Worm (Caenorhabditis elegans): Measurements from ENCODE around the gene C06H5.11.

C06H5.11 gene

DNA sequence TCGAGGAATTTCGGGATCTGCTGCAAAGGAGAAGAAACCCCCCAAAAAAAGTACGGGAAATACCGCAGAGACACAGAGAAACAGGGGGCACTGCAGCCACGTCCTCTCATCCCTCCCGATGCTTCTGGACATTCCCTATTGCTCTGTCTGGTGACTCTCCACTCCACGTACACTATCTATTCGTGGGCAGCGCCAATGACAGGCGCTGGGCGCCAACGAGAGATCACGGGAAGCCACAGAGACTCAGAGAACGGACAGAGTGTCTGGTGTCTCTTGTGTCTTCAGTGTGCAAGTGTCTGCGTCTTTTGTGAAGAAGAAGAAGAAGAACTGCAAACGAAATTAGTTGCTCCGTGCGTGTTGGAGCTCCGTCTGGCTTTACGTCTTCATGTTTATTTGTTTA, 36.0 kb downstream of the C06H5.11 start (continued):
- peak; percentile 42 for TF ChIP-seq lin-54 (GFP tag; optimal IDR thresholded peaks at IDR 0.05)
- TF ChIP-seq ztf-22 (GFP tag; optimal IDR thresholded peaks at IDR 0.05) = no peak
- TF ChIP-seq snpc-4 (GFP tag; optimal IDR thresholded peaks at IDR 0.05) = peak; percentile 23
- peak in 2 of 4 experiments; percentile 77 to 82 for TF ChIP-seq snpc-4 (tag; optimal IDR thresholded peaks at IDR 0.05)
- TF ChIP-seq ceh-91 (GFP tag; IDR thresholded peaks at IDR 0.05) = no peak
- no peak for TF ChIP-seq bed-2 (GFP tag; IDR thresholded peaks at IDR 0.05)
- no peak for TF ChIP-seq athp-1 (tag; optimal IDR thresholded peaks at IDR 0.05)
- peak; percentile 96 to 97 for TF ChIP-seq let-607 (tag; optimal IDR thresholded peaks at IDR 0.05)
- TF ChIP-seq ztf-26 (tag; optimal IDR thresholded peaks at IDR 0.05) = peak; percentile 60
- TF ChIP-seq Y79H2A.3 (GFP tag; conservative IDR thresholded peaks at IDR 0.05) = no peak
- TF ChIP-seq Y56A3A.18 (GFP tag; IDR thresholded peaks at IDR 0.05) = peak; percentile 66; the same call in 1 of the 2 replicates
- no peak for TF ChIP-seq F37B4.10 (GFP tag; IDR thresholded peaks at IDR 0.05)
- TF ChIP-seq Y53G8AR.9 (GFP tag; conservative IDR thresholded peaks at IDR 0.05) = peak; percentile 60; the same call in 1 of the 2 replicates
- no peak for TF ChIP-seq aptf-3 (GFP tag; IDR thresholded peaks at IDR 0.05)
- no peak for TF ChIP-seq snpc-1.1 (tag; optimal IDR thresholded peaks at IDR 0.05; ENCODE audit: insufficient read depth)
- no peak for TF ChIP-seq lsl-1 (GFP tag; optimal IDR thresholded peaks at IDR 0.05)
- TF ChIP-seq madf-10 (tag; optimal IDR thresholded peaks at IDR 0.05) = peak; percentile 70
- no peak for TF ChIP-seq Y67H2A.10 (GFP tag; conservative IDR thresholded peaks at IDR 0.05)
- TF ChIP-seq gei-17 (GFP tag; optimal IDR thresholded peaks at IDR 0.05) = no peak
- TF ChIP-seq C17E4.6 (GFP tag; IDR thresholded peaks at IDR 0.05) = no peak
- TF ChIP-seq xnd-1 (tag; optimal IDR thresholded peaks at IDR 0.05) = no peak
- TF ChIP-seq nhr-120 (GFP tag; IDR thresholded peaks at IDR 0.05) = no peak
- no peak for TF ChIP-seq F10E7.11 (tag; optimal IDR thresholded peaks at IDR 0.05)
- peak; percentile 63 for TF ChIP-seq somi-1 (GFP tag; optimal IDR thresholded peaks at IDR 0.05)
- no peak for TF ChIP-seq lag-1 (GFP tag; IDR thresholded peaks at IDR 0.05)
- TF ChIP-seq lin-35 (GFP tag; optimal IDR thresholded peaks at IDR 0.05) = peak in 1 of 3 experiments; percentile 66
- TF ChIP-seq F39B2.1 (GFP tag; IDR thresholded peaks at IDR 0.05) = no peak
- TF ChIP-seq ceh-58 (GFP tag; IDR thresholded peaks at IDR 0.05) = no peak
- no peak for TF ChIP-seq rcor-1 (GFP tag; IDR thresholded peaks at IDR 0.05)
- TF ChIP-seq attf-6 (GFP tag; IDR thresholded peaks at IDR 0.05) = no peak
- no peak for TF ChIP-seq F33H1.4 (GFP tag; IDR thresholded peaks at IDR 0.05)
- TF ChIP-seq mes-4 (tag; optimal IDR thresholded peaks at IDR 0.05) = no peak
- TF ChIP-seq dpl-1 (GFP tag; optimal IDR thresholded peaks at IDR 0.05) = no peak
- TF ChIP-seq attf-5 (GFP tag; optimal IDR thresholded peaks at IDR 0.05) = peak; percentile 78
- TF ChIP-seq sea-2 (GFP tag; IDR thresholded peaks at IDR 0.05) = no peak
- peak; percentile 82 for TF ChIP-seq K12H6.12 (tag; optimal IDR thresholded peaks at IDR 0.05)
- no peak for TF ChIP-seq ztf-28 (GFP tag; IDR thresholded peaks at IDR 0.05)
- TF ChIP-seq B0035.1 (tag; optimal IDR thresholded peaks at IDR 0.05) = no peak
- TF ChIP-seq lin-26 (GFP tag; IDR thresholded peaks at IDR 0.05) = peak; percentile 49; the same call in 1 of the 2 replicates
- no peak for TF ChIP-seq ZK185.1 (tag; optimal IDR thresholded peaks at IDR 0.05; ENCODE audit: poor library complexity, severe bottlenecking)
- TF ChIP-seq T26A5.8 (tag; optimal IDR thresholded peaks at IDR 0.05) = no peak
- 0 out of 2 replicates have a peak, but pooled peaks have one; percentile 15 for TF ChIP-seq ceh-100 (GFP tag; IDR thresholded peaks at IDR 0.05)
- peak; percentile 43 for TF ChIP-seq ets-4 (GFP tag; optimal IDR thresholded peaks at IDR 0.05)
- peak; percentile 55 for TF ChIP-seq ztf-18 (tag; optimal IDR thresholded peaks at IDR 0.05)
- TF ChIP-seq nfya-1 (tag; optimal IDR thresholded peaks at IDR 0.05; ENCODE audit: borderline replicate concordance, insufficient read depth) = no peak
- peak; percentile 86 for TF ChIP-seq mcd-1 (GFP tag; IDR thresholded peaks at IDR 0.05)
- TF ChIP-seq nhr-80 (tag; optimal IDR thresholded peaks at IDR 0.05) = peak; percentile 77
- TF ChIP-seq attf-3 (GFP tag; conservative IDR thresholded peaks at IDR 0.05) = no peak
- no peak for TF ChIP-seq sdz-38 (tag; optimal IDR thresholded peaks at IDR 0.05)

Measured in whole organism, young adult.